Worm (Caenorhabditis elegans) whole organism, L4/young adult: ENCODE data around the gene Y54F10BM.6.
"Not testable (repeated sequence)": the region's sequence is repeated elsewhere in the genome, so short reads cannot be mapped to it uniquely, and the experiment has no call there.

Source experiments
- W03F9.2 ChIP-seq: fragments of 150-350 bp; optimal IDR thresholded peaks from 2 replicates; lab custom pipeline; 2014; ENCODE audit warnings: missing biosample characterization, missing genetic modification characterization
- dao-5 ChIP-seq: sonication (generic microtip); optimal IDR thresholded peaks from 2 replicates; lab custom pipeline; 2016; ENCODE audit warnings: missing genotype, missing genetic modification characterization, moderate library complexity, missing compliant biosample characterization
- him-1 ChIP-seq: sonication (generic microtip); optimal IDR thresholded peaks from 2 replicates; lab custom pipeline; 2016; ENCODE audit warnings: missing genotype, missing genetic modification reagents, missing genetic modification characterization, missing compliant biosample characterization

The Y54F10BM.6 gene

DNA sequence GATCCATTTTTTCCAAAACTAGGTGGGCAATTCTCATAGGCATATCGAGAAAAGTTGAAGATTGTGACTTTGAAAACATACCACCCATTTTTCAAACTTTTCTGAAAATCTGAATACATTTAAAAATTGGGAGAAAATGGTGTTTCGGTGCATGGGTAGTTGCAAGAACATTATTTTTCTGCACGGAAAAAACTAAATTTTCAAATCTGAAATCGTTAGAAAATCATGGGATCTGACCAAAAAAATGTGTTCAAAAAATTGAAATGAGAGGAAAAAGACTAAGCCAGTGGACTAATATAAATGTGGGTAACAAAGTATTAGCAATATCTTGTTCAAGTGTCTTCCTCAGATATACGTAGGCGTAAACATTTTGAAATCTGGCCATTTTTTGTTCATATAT lies 4.2 kb upstream of the Y54F10BM.6 start, which contains the start of gene fbxa-43:
TSS of gene fbxa-43 (minus strand) at position 101 of the 400 bp plus-strand sequence.
- TF ChIP-seq W03F9.2 (tag; lab: Kevin White, UChicago) (no peak), him-1 (tag; lab: Kevin White, UChicago) (no peak), dao-5 (tag; lab: Kevin White, UChicago) (no peak)

DNA sequence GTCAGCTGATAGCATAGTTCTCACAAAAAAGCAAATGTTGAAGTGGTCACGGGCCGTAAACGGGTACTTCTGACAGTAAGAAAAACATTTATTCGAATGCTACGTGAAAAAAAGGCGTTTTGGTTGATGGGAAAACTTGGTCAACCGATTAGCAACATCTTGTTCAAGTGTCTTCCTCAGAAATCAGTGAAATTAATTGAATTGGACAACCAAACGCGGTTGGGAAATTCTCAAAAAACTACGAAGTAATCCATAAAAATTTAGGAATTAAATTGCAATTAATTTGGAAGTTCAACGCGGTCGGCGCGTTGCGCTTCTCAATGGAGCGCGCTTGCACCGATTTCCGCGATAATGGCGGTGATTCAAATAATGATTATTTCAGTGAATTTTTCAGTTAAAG lies 3.7 kb upstream of the Y54F10BM.6 start:
- no peak for TF ChIP-seq W03F9.2 (tag; lab: Kevin White, UChicago)
- TF ChIP-seq him-1 (tag; lab: Kevin White, UChicago): no peak
- no peak for TF ChIP-seq dao-5 (tag; lab: Kevin White, UChicago)

DNA sequence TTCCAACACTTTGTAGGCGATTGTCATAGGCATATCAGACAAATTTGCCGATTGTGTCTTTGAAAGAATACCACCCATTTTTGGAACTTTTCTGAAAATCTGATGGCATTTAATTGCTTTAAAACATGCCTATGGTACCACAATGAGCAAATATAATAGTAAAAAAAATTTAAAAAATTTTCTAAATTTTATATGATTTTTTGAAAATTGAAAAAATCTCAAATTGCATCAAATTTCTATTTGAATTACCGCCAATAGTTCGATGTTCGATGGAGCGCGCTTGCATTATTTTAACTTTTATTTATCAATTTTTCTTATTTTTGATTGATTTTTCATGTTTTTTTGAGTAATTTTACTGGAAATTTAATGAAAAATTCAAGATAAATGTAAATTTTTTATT lies 1.7 kb upstream of the Y54F10BM.6 start, which contains the start of gene fbxa-42:
TSS of gene fbxa-42 (minus strand) at position 101 of the 400 bp plus-strand sequence.
- not testable (repeated sequence) for TF ChIP-seq him-1, W03F9.2, dao-5 (tag; lab: Kevin White, UChicago)

DNA sequence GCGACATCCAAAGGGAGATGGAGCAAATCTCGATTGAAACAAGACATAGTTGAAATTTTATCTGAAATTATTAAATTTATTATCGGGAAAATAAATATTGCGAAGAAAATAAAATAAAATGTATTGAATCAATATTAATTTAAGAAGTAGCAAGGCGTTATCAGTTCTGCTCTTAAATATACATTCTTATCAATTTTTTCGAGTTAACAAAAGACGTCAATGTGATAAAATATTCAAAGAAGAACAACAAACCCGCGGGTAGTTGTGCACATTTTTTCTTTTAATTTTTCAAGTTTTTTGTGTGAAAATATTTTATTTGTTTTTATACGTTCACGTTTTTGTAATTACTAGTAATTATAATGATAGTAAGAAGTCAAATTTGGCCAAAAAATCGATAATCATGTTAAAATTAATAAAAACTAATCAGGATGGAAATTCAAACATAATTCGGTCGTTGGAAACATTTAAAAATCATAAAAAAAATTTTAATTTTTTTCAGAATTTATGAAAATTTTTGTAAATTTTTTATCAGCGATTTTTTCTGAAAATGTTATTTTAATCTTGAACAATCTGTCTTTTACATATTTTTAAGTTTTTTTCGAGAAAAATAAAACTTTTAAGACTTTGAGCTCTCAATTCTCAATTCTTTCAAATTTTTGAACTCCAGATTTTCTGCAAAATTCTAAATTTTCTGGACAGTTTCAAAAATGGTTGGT lies 3.1 kb downstream of the Y54F10BM.6 start, which contains the start of gene fbxa-9:
TSS of gene fbxa-9 (plus strand) at position 666 of the 716 bp plus-strand sequence.
- no peak for TF ChIP-seq dao-5 (tag; lab: Kevin White, UChicago)
- TF ChIP-seq him-1 (tag; lab: Kevin White, UChicago): no peak
- TF ChIP-seq W03F9.2 (tag; lab: Kevin White, UChicago): no peak

DNA sequence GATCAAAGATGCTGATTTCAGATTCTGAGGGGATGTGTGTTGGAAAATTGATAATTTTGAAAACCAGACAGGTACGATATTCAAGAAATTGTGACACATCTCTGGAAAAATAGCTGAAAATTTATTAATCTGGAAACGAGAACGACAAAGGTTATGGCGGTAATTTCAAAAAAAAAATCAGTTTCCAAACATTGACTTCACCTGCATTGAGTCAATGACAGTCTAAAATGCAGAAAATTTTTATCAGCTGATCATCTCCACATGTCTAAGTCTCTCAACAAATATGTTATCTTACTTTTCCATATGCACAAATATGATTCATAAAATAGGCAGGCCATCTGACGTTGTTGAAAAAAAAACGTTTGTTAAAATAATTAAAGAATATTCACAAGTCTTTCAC lies 9.0 kb downstream of the Y54F10BM.6 start, which contains the start of gene fbxa-48:
TSS of gene fbxa-48 (minus strand) at position 101 of the 400 bp plus-strand sequence.
- TF ChIP-seq dao-5 (tag; lab: Kevin White, UChicago): no peak
- no peak for TF ChIP-seq him-1 (tag; lab: Kevin White, UChicago)
- no peak for TF ChIP-seq W03F9.2 (tag; lab: Kevin White, UChicago)

DNA sequence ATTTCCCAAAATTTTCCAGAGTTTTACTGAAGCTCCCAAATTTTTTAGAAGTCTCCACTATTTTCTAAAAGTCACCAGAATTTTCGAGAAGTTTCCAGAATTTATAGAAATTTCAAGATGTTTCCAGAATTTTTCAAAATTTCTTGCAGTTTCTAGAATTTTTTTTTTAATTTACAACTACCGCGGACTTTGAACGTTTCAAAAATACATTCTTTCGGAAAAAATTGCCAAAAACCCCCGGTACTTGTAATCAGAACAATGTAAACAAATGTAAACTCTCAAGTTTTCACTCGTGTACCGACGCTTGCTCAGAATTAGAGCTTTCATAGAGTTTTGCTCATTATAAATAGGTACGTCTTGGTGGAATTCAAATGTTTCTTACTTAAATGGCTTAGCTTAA lies 9.7 kb downstream of the Y54F10BM.6 start, which contains the start of gene fbxa-39:
TSS of gene fbxa-39 (plus strand) at position 301 of the 400 bp plus-strand sequence.
- TF ChIP-seq W03F9.2 (tag; lab: Kevin White, UChicago): no peak
- no peak for TF ChIP-seq him-1 (tag; lab: Kevin White, UChicago)
- TF ChIP-seq dao-5 (tag; lab: Kevin White, UChicago): no peak

DNA sequence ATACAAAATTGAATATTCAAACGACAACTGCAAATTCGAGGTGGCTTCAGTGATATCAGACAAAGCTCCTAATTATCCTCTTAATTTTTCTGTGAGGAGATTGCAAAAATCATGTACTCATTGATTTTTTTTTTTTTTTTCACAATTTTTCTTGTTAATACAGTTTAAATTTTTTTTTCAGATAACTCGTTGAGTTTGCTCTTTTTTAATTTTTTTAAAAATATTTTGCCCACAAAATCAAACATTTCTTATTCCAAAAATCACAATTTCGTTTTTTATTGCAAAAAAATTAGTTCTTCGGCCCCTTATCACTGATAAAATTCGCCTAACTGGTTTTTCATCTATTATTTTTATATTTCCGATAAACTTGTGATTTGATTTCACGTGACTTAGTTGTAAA lies 13.8 kb downstream of the Y54F10BM.6 start, which contains the start of gene Y54F10BM.21:
TSS of gene Y54F10BM.21 (plus strand) at position 301 of the 400 bp plus-strand sequence.
- TF ChIP-seq W03F9.2 (tag; lab: Kevin White, UChicago) (no peak), dao-5 (tag; lab: Kevin White, UChicago) (no peak), him-1 (tag; lab: Kevin White, UChicago) (no peak)

DNA sequence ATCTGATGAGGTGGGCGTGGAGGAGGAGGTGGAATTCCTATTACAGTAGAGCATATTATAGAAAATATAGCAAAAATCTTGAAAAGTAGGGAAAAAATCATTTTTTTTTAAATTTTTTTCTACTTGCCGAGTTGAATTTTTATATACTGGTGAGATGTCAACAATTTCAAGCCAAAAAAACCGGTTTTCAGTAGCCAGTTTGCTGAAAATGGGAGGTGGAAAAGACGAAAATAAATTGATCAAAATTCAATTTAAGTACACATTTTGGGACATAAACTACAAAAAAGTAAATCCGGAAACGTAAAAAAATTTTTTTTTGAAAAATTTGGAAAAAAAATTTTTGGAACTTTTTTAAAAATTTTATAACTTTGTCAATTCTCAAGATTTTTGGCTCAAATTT lies 16.4 kb downstream of the Y54F10BM.6 start, which contains the start of gene Y54F10BM.23:
TSS of gene Y54F10BM.23 (minus strand) at position 101 of the 400 bp plus-strand sequence.
- TF ChIP-seq him-1 (tag; lab: Kevin White, UChicago) (no peak), dao-5 (tag; lab: Kevin White, UChicago) (no peak), W03F9.2 (tag; lab: Kevin White, UChicago) (no peak)

DNA sequence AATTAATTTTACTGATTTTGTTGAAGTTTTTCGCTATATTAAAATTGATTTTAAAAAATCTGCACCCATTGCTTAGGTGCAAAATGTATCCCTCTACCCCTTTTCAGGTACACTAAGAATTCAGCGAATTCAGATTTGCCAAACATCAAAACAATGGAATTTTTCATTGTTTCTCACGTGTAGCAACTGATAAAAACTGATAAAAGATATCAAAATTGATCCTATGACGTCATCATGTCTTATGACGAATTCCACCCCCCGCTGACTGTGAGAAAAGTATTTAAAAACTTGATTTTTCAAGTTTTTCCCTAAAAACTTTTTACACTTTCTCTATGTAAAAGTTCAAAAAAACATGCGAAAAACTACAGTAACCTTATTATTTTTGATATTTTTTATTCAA lies 17.5 kb downstream of the Y54F10BM.6 start, which contains the start of gene Y54F10BM.22:
TSS of gene Y54F10BM.22 (plus strand) at position 331 of the 400 bp plus-strand sequence.
- TF ChIP-seq W03F9.2 (tag; lab: Kevin White, UChicago): no peak
- TF ChIP-seq dao-5 (tag; lab: Kevin White, UChicago): no peak
- TF ChIP-seq him-1 (tag; lab: Kevin White, UChicago): no peak

DNA sequence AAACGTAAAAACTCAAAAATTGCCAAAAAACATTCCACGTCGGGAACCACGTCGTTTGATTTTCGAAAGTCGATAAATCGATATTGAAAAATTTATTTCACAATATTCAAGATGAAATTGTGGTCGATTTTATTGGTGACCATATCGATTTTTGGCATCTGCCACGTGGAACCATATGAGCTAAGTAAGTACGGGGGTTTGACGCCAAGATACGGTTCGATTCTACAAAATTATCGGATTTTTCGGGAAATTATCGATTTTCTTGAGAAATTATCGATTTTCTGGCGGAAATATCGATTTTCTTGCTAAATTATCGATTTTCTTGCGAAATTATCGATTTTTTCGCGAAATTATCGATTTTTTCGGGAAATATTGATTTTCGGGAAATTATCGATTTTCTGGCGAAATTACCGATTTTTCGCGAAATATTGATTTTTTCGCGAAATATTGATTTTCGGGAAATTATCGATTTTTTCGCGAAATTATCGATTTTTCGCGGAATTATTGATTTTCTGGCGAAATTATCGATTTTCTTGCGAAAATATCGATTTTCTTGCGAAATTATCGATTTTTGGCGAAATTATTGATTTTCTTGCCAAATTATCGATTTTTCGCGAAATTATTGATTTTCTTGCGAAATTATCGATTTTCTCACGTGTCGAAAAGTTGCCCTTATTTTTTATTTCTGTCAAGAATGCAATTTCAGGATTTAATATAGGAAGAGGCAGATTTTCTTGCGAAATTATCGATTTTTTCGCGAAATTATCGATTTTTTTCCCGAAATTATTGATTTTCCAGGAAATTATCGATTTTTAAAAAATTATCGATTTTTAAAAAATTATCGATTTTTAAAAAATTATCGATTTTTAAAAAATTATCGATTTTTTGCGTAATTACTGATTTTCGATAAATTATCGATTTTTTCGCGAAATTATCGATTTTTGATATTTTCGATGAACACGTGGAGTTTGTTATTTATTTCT lies 19.2 kb downstream of the Y54F10BM.6 start, which contains the start of gene Y54F10BM.3:
TSS of gene Y54F10BM.3 (plus strand) at position 51 of the 983 bp plus-strand sequence.
- TF ChIP-seq him-1 (tag; lab: Kevin White, UChicago) (no peak), W03F9.2 (tag; lab: Kevin White, UChicago) (no peak), dao-5 (tag; lab: Kevin White, UChicago) (no peak)

DNA sequence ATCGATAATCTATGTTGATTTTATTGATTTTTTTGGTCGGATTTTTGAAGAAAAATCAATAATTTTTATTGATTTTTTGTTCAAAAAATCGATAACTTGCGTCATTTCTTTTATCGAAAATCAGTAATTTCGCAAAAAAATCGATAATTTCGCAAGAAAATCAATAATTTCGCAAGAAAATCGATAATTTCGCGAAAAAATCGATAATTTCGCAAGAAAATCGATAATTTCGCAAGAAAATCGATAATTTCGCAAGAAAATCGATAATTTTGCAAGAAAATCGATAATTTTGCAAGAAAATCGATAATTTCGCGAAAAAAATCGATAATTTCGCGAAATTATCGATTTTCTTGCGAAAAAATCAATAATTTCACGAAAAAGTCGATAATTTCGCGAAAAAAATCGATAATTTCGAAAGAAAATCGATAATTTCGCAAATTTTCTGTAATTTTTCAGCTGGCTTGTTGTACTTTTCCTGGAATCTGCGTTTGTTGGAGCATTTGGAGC lies 20.4 kb downstream of the Y54F10BM.6 start:
- TF ChIP-seq him-1 (tag; lab: Kevin White, UChicago): no peak
- no peak for TF ChIP-seq dao-5 (tag; lab: Kevin White, UChicago)

DNA sequence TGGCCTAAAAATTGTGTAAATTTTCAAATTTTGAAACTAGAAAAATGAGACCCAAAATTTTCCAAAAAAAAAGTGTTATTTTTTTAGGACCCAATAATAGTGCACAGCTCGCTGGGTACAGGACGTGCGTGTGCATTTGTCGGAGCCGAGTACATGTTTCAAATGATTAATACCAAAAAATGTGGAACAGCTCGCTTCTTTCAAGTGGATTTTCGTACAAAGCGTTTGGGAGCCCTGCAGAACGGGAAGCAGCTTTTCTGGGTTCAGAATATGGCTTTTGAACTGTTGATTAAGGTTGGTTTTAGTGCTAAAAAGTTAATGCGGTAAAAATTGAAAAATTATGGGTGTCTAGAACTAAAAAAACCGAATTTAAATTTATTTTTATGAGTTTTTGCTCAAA lies 25.2 kb downstream of the Y54F10BM.6 start:
- TF ChIP-seq him-1 (tag; lab: Kevin White, UChicago): no peak
- TF ChIP-seq W03F9.2 (tag; lab: Kevin White, UChicago): no peak
- no peak for TF ChIP-seq dao-5 (tag; lab: Kevin White, UChicago)
